In genomic region chr2L:414593-415399, dm6 we compare ENCODE assay signal across 1 fruit fly cellular context.
A peak's percentile ranks its signal among the peaks of the same experiment; 100 is the strongest.
TF ChIP-seq lines count a peak whose summit lies in the region.

Gene AP-2alpha, minus strand, starts transcription at chr2L:414777.
Gene ebi, plus strand, starts transcription at chr2L:415067.

TF ChIP-seq in whole organism, embryonic, 481 proteins besides CTCF, POLR2A, EP300 and RAD21 (continued from another document and continues in another):
- TF ChIP-seq CG14050 (GFP tag; IDR thresholded peaks at IDR 0.05; lab: Robert Waterston, UW) (peak; percentile 73), cwo (GFP tag; optimal IDR thresholded peaks at IDR 0.05; lab: Kevin White, UChicago) (peak; percentile 49), Med (GFP tag; lab: Kevin White, UChicago) (peak; percentile 98), CG4360 (GFP tag; IDR thresholded peaks at IDR 0.05; lab: Robert Waterston, UW) (no peak), CkIIα-i1 (GFP tag; IDR thresholded peaks at IDR 0.05; lab: Robert Waterston, UW) (no peak), crc (GFP tag; optimal IDR thresholded peaks at IDR 0.05; lab: Kevin White, UChicago) (peak; percentile 61), CG12659 (GFP tag; optimal IDR thresholded peaks at IDR 0.05; lab: Kevin White, UChicago) (peak; percentile 95), Drgx (GFP tag; IDR thresholded peaks at IDR 0.05; lab: Robert Waterston, UW) (peak; percentile 49; the same call in 1 of the 2 replicates), Ada2b (GFP tag; IDR thresholded peaks at IDR 0.05; lab: Robert Waterston, UW) (peak; percentile 69), bab2 (GFP tag; optimal IDR thresholded peaks at IDR 0.05; lab: Kevin White, UChicago) (peak; percentile 94), Kr (GFP tag; optimal IDR thresholded peaks at IDR 0.05; lab: Kevin White, UChicago) (peak; percentile 29), Hr39 (optimal IDR thresholded peaks at IDR 0.05; lab: Kevin White, UChicago) (no peak), Atf-2 (GFP tag; optimal IDR thresholded peaks at IDR 0.05; lab: Kevin White, UChicago) (peak; percentile 94), NfI (GFP tag; optimal IDR thresholded peaks at IDR 0.05; lab: Kevin White, UChicago) (peak; percentile 83), CG17612 (GFP tag; IDR thresholded peaks at IDR 0.05; lab: Robert Waterston, UW) (peak; percentile 38; the same call in 1 of the 2 replicates), Side (GFP tag; optimal IDR thresholded peaks at IDR 0.05; lab: Kevin White, UChicago) (peak; percentile 89), CG5180 (GFP tag; optimal IDR thresholded peaks at IDR 0.05; lab: Kevin White, UChicago) (peak; percentile 39), Dfd (GFP tag; optimal IDR thresholded peaks at IDR 0.05; lab: Kevin White, UChicago) (no peak), corto (GFP tag; optimal IDR thresholded peaks at IDR 0.05; lab: Kevin White, UChicago) (no peak), ro (GFP tag; IDR thresholded peaks at IDR 0.05; lab: Robert Waterston, UW) (peak; percentile 56; the same call in 1 of the 2 replicates), jing (GFP tag; optimal IDR thresholded peaks at IDR 0.05; lab: Kevin White, UChicago) (peak; percentile 59), ATbp (GFP tag; optimal IDR thresholded peaks at IDR 0.05; lab: Kevin White, UChicago) (peak; percentile 63), CG1792 (GFP tag; optimal IDR thresholded peaks at IDR 0.05; lab: Kevin White, UChicago) (peak; percentile 85), zf30C (GFP tag; optimal IDR thresholded peaks at IDR 0.05; lab: Kevin White, UChicago) (no peak), CG3281 (GFP tag; optimal IDR thresholded peaks at IDR 0.05; lab: Kevin White, UChicago) (peak; percentile 74), gfzf (GFP tag; optimal IDR thresholded peaks at IDR 0.05; lab: Kevin White, UChicago) (peak; percentile 97), gro (GFP tag; optimal IDR thresholded peaks at IDR 0.05; lab: Kevin White, UChicago) (peak; percentile 87), CG34224 (GFP tag; IDR thresholded peaks at IDR 0.05; lab: Robert Waterston, UW; ENCODE audit: partially characterized antibody) (no peak), fd3F (GFP tag; optimal IDR thresholded peaks at IDR 0.05; lab: Kevin White, UChicago) (peak; percentile 74), B-H1 (GFP tag; IDR thresholded peaks at IDR 0.05; lab: Robert Waterston, UW) (peak; percentile 70; the same call in 2 of the 3 replicates), ttk (GFP tag; IDR thresholded peaks at IDR 0.05; lab: Robert Waterston, UW) (peak; percentile 75), CG11695 (GFP tag; IDR thresholded peaks at IDR 0.05; lab: Robert Waterston, UW) (peak; percentile 81), CG30403 (GFP tag; optimal IDR thresholded peaks at IDR 0.05; lab: Kevin White, UChicago) (peak; percentile 94), sd (tag; optimal IDR thresholded peaks at IDR 0.05; lab: Kevin White, UChicago) (peak; percentile 53), E2f2 (GFP tag; IDR thresholded peaks at IDR 0.05; lab: Robert Waterston, UW) (peak; percentile 71), CG15696 (tag; optimal IDR thresholded peaks at IDR 0.05; lab: Kevin White, UChicago) (peak; percentile 83), CG14441 (GFP tag; IDR thresholded peaks at IDR 0.05; lab: Robert Waterston, UW) (peak; percentile 89), CG17361 (GFP tag; IDR thresholded peaks at IDR 0.05; lab: Robert Waterston, UW) (peak; percentile 92), amos (GFP tag; IDR thresholded peaks at IDR 0.05; lab: Robert Waterston, UW; ENCODE audit: partially characterized antibody) (peak; percentile 32; the same call in 1 of the 2 replicates), CG10543 (GFP tag; optimal IDR thresholded peaks at IDR 0.05; lab: Kevin White, UChicago) (peak; percentile 90), Dek (tag; optimal IDR thresholded peaks at IDR 0.05; lab: Kevin White, UChicago) (peak; percentile 83), sqz (GFP tag; optimal IDR thresholded peaks at IDR 0.05; lab: Kevin White, UChicago) (peak; percentile 22), emc (GFP tag; optimal IDR thresholded peaks at IDR 0.05; lab: Kevin White, UChicago) (peak; percentile 80), CG16779 (GFP tag; IDR thresholded peaks at IDR 0.05; lab: Robert Waterston, UW) (0 out of 2 replicates have a peak, but pooled peaks have one; percentile 59), CG12299 (tag; optimal IDR thresholded peaks at IDR 0.05; lab: Kevin White, UChicago) (peak; percentile 71), pho (GFP tag; optimal IDR thresholded peaks at IDR 0.05; lab: Kevin White, UChicago) (peak; percentile 95), CG15011 (GFP tag; optimal IDR thresholded peaks at IDR 0.05; lab: Kevin White, UChicago) (peak; percentile 61), Dp (GFP tag; optimal IDR thresholded peaks at IDR 0.05; lab: Kevin White, UChicago) (peak; percentile 40), pita (GFP tag; optimal IDR thresholded peaks at IDR 0.05; lab: Kevin White, UChicago) (no peak), cad (GFP tag; optimal IDR thresholded peaks at IDR 0.05; lab: Kevin White, UChicago) (no peak), BtbVII (GFP tag; optimal IDR thresholded peaks at IDR 0.05; lab: Kevin White, UChicago) (no peak), bsh (GFP tag; optimal IDR thresholded peaks at IDR 0.05; lab: Kevin White, UChicago) (peak in 1 of 2 experiments; percentile 75), Optix (GFP tag; IDR thresholded peaks at IDR 0.05; lab: Robert Waterston, UW) (peak; percentile 81), Sin3A (optimal IDR thresholded peaks at IDR 0.05; lab: Kevin White, UChicago) (peak; percentile 100), NC2β (GFP tag; optimal IDR thresholded peaks at IDR 0.05; lab: Kevin White, UChicago) (peak; percentile 95), CG17912 (GFP tag; optimal IDR thresholded peaks at IDR 0.05; lab: Kevin White, UChicago) (peak; percentile 13), CG12155 (GFP tag; optimal IDR thresholded peaks at IDR 0.05; lab: Kevin White, UChicago) (peak; percentile 90), HHEX (GFP tag; optimal IDR thresholded peaks at IDR 0.05; lab: Kevin White, UChicago) (peak; percentile 68), Doc3 (GFP tag; IDR thresholded peaks at IDR 0.05; lab: Robert Waterston, UW; ENCODE audit: partially characterized antibody) (no peak), B-H2 (GFP tag; optimal IDR thresholded peaks at IDR 0.05; lab: Kevin White, UChicago) (peak; percentile 83), cato (GFP tag; optimal IDR thresholded peaks at IDR 0.05; lab: Kevin White, UChicago; ENCODE audit: borderline replicate concordance) (peak; percentile 84), CG2889 (GFP tag; IDR thresholded peaks at IDR 0.05; lab: Robert Waterston, UW) (peak; percentile 83), CoRest (tag; optimal IDR thresholded peaks at IDR 0.05; lab: Kevin White, UChicago) (peak; percentile 93), CG32532 (GFP tag; IDR thresholded peaks at IDR 0.05; lab: Robert Waterston, UW) (peak; percentile 85), CG15073 (GFP tag; optimal IDR thresholded peaks at IDR 0.05; lab: Kevin White, UChicago) (peak; percentile 24), sisA (GFP tag; IDR thresholded peaks at IDR 0.05; lab: Robert Waterston, UW) (peak; percentile 93), CG6854 (GFP tag; optimal IDR thresholded peaks at IDR 0.05; lab: Kevin White, UChicago) (no peak), run (tag; optimal IDR thresholded peaks at IDR 0.05; lab: Kevin White, UChicago) (no peak), jigr1 (GFP tag; IDR thresholded peaks at IDR 0.05; lab: Robert Waterston, UW) (peak; percentile 84; the same call in 2 of the 3 replicates), Max (GFP tag; optimal IDR thresholded peaks at IDR 0.05; lab: Kevin White, UChicago) (peak; percentile 79), mam (GFP tag; optimal IDR thresholded peaks at IDR 0.05; lab: Kevin White, UChicago) (peak; percentile 96), repo (GFP tag; optimal IDR thresholded peaks at IDR 0.05; lab: Kevin White, UChicago) (peak; percentile 81), trem (tag; optimal IDR thresholded peaks at IDR 0.05; lab: Kevin White, UChicago) (peak; percentile 87), Taf1 (GFP tag; IDR thresholded peaks at IDR 0.05; lab: Robert Waterston, UW) (peak; percentile 77), Xbp1 (GFP tag; optimal IDR thresholded peaks at IDR 0.05; lab: Kevin White, UChicago) (peak; percentile 94), CG14965 (GFP tag; optimal IDR thresholded peaks at IDR 0.05; lab: Kevin White, UChicago; ENCODE audit: borderline replicate concordance) (peak; percentile 91), unc-4 (GFP tag; IDR thresholded peaks at IDR 0.05; lab: Robert Waterston, UW; ENCODE audit: partially characterized antibody) (no peak), CHES-1-like (GFP tag; optimal IDR thresholded peaks at IDR 0.05; lab: Kevin White, UChicago) (peak; percentile 97), gem (tag; optimal IDR thresholded peaks at IDR 0.05; lab: Kevin White, UChicago) (peak; percentile 92), hbn (GFP tag; IDR thresholded peaks at IDR 0.05; lab: Robert Waterston, UW; ENCODE audit: partially characterized antibody) (no peak), Ravus (GFP tag; IDR thresholded peaks at IDR 0.05; lab: Robert Waterston, UW) (peak; percentile 39; the same call in 1 of the 2 replicates), CG11398 (GFP tag; optimal IDR thresholded peaks at IDR 0.05; lab: Kevin White, UChicago) (peak; percentile 89), fd96Cb (tag; optimal IDR thresholded peaks at IDR 0.05; lab: Kevin White, UChicago) (peak; percentile 78), Xrp1 (GFP tag; IDR thresholded peaks at IDR 0.05; lab: Robert Waterston, UW) (peak; percentile 84), p53 (GFP tag; optimal IDR thresholded peaks at IDR 0.05; lab: Kevin White, UChicago) (peak; percentile 90), Nf-YB (GFP tag; optimal IDR thresholded peaks at IDR 0.05; lab: Kevin White, UChicago) (peak; percentile 63), CG9609 (GFP tag; optimal IDR thresholded peaks at IDR 0.05; lab: Kevin White, UChicago) (peak; percentile 96), CG3407 (GFP tag; optimal IDR thresholded peaks at IDR 0.05; lab: Kevin White, UChicago) (peak; percentile 71), CG17385 (GFP tag; optimal IDR thresholded peaks at IDR 0.05; lab: Kevin White, UChicago) (peak; percentile 76), pb (GFP tag; optimal IDR thresholded peaks at IDR 0.05; lab: Kevin White, UChicago) (peak; percentile 89), CG17186 (GFP tag; optimal IDR thresholded peaks at IDR 0.05; lab: Kevin White, UChicago) (peak; percentile 91), Dad (GFP tag; optimal IDR thresholded peaks at IDR 0.05; lab: Kevin White, UChicago) (peak; percentile 89), shn (GFP tag; optimal IDR thresholded peaks at IDR 0.05; lab: Kevin White, UChicago) (peak; percentile 96), Nf-YC (tag; optimal IDR thresholded peaks at IDR 0.05; lab: Kevin White, UChicago) (peak; percentile 72), CG6791 (GFP tag; IDR thresholded peaks at IDR 0.05; lab: Robert Waterston, UW; ENCODE audit: partially characterized antibody) (no peak), CG9797 (GFP tag; optimal IDR thresholded peaks at IDR 0.05; lab: Kevin White, UChicago) (peak; percentile 92), CG31365 (tag; optimal IDR thresholded peaks at IDR 0.05; lab: Kevin White, UChicago) (no peak), CG6175 (GFP tag; IDR thresholded peaks at IDR 0.05; lab: Robert Waterston, UW) (peak; percentile 76), CG7271 (tag; optimal IDR thresholded peaks at IDR 0.05; lab: Kevin White, UChicago) (no peak), Fer1 (GFP tag; optimal IDR thresholded peaks at IDR 0.05; lab: Kevin White, UChicago) (peak; percentile 78), Dip2 (GFP tag; IDR thresholded peaks at IDR 0.05; lab: Robert Waterston, UW) (0 out of 2 replicates have a peak, but pooled peaks have one; percentile 45), Six4 (GFP tag; optimal IDR thresholded peaks at IDR 0.05; lab: Kevin White, UChicago) (peak; percentile 81), HLH3B (GFP tag; IDR thresholded peaks at IDR 0.05; lab: Robert Waterston, UW) (peak; percentile 74), dmrt99B (tag; optimal IDR thresholded peaks at IDR 0.05; lab: Kevin White, UChicago) (no peak), Dll (GFP tag; IDR thresholded peaks at IDR 0.05; lab: Robert Waterston, UW; ENCODE audit: partially characterized antibody) (no peak), CG9215 (GFP tag; IDR thresholded peaks at IDR 0.05; lab: Robert Waterston, UW) (peak; percentile 93), gcm2 (GFP tag; optimal IDR thresholded peaks at IDR 0.05; lab: Kevin White, UChicago) (peak; percentile 57), CG12744 (GFP tag; optimal IDR thresholded peaks at IDR 0.05; lab: Kevin White, UChicago) (peak; percentile 90), C15 (GFP tag; IDR thresholded peaks at IDR 0.05; lab: Robert Waterston, UW) (peak; percentile 62; the same call in 1 of the 3 replicates), caup (GFP tag; optimal IDR thresholded peaks at IDR 0.05; lab: Kevin White, UChicago; ENCODE audit: severe bottlenecking) (peak; percentile 64), salm (tag; optimal IDR thresholded peaks at IDR 0.05; lab: Kevin White, UChicago) (peak; percentile 54), CG4820 (GFP tag; optimal IDR thresholded peaks at IDR 0.05; lab: Kevin White, UChicago) (peak; percentile 86), knrl (GFP tag; IDR thresholded peaks at IDR 0.05; lab: Robert Waterston, UW; ENCODE audit: partially characterized antibody) (peak; percentile 51; the same call in 1 of the 3 replicates), CG18764 (GFP tag; optimal IDR thresholded peaks at IDR 0.05; lab: Kevin White, UChicago) (peak; percentile 77), Pdp1 (GFP tag; optimal IDR thresholded peaks at IDR 0.05; lab: Kevin White, UChicago) (peak; percentile 91 to 94), chm (GFP tag; IDR thresholded peaks at IDR 0.05; lab: Robert Waterston, UW) (peak; percentile 78), dan (GFP tag; IDR thresholded peaks at IDR 0.05; lab: Robert Waterston, UW) (peak; percentile 82), dm (GFP tag; optimal IDR thresholded peaks at IDR 0.05; lab: Kevin White, UChicago) (peak; percentile 91), CG12219 (GFP tag; optimal IDR thresholded peaks at IDR 0.05; lab: Kevin White, UChicago) (peak; percentile 60), MTF-1 (GFP tag; optimal IDR thresholded peaks at IDR 0.05; lab: Kevin White, UChicago; ENCODE audit: borderline replicate concordance) (peak; percentile 58), tup (GFP tag; optimal IDR thresholded peaks at IDR 0.05; lab: Kevin White, UChicago) (peak; percentile 61), onecut (GFP tag; IDR thresholded peaks at IDR 0.05; lab: Robert Waterston, UW) (peak; percentile 96), tna (GFP tag; IDR thresholded peaks at IDR 0.05; lab: Robert Waterston, UW; ENCODE audit: partially characterized antibody) (no peak), CG6272 (GFP tag; IDR thresholded peaks at IDR 0.05; lab: Robert Waterston, UW) (peak; percentile 92), CG12942 (GFP tag; optimal IDR thresholded peaks at IDR 0.05; lab: Kevin White, UChicago) (peak; percentile 88), mld (GFP tag; IDR thresholded peaks at IDR 0.05; lab: Robert Waterston, UW; ENCODE audit: partially characterized antibody) (no peak), sug (tag; optimal IDR thresholded peaks at IDR 0.05; lab: Kevin White, UChicago) (peak; percentile 88), CG13296 (GFP tag; optimal IDR thresholded peaks at IDR 0.05; lab: Kevin White, UChicago) (peak; percentile 54)
